Worm (Caenorhabditis elegans) whole organism, L1 larva: ENCODE data around the gene srbc-1.

Source experiments
- F16B12.6 ChIP-seq: fragments of 150-350 bp; optimal IDR thresholded peaks from 2 replicates; lab custom pipeline; 2014; ENCODE audit warnings: missing biosample characterization, missing genetic modification characterization
- aha-1 ChIP-seq: fragments of 150-350 bp; optimal IDR thresholded peaks from 2 replicates; lab custom pipeline; 2014; ENCODE audit warnings: missing biosample characterization, missing genetic modification characterization
- alr-1 ChIP-seq: fragments of 200-800 bp; sonication (Bioruptor generic); optimal IDR thresholded peaks from 2 replicates; lab custom pipeline; 2018; ENCODE audit warnings: borderline replicate concordance, mild to moderate bottlenecking, missing genetic modification characterization, missing compliant biosample characterization
- aly-2 ChIP-seq: fragments of 150-350 bp; optimal IDR thresholded peaks from 2 replicates; lab custom pipeline; 2014; ENCODE audit warnings: missing biosample characterization, missing genetic modification characterization
- ama-1 ChIP-seq: fragments of 150-350 bp; optimal IDR thresholded peaks from 2 replicates; lab custom pipeline; 2014
- elt-3 ChIP-seq, 6 experiments: fragments of 150-350 bp in 1 of 6; sonication (generic microtip); optimal IDR thresholded peaks; 2 replicates each; lab custom pipeline; 2017 to 2018; ENCODE audit warnings: missing biosample characterization in 6 of 6, missing genetic modification characterization in 6 of 6, inconsistent platforms in 1 of 6
- fos-1 ChIP-seq: fragments of 150-350 bp; optimal IDR thresholded peaks from 2 replicates; lab custom pipeline; 2014; ENCODE audit warnings: missing biosample characterization, missing genetic modification characterization
- lin-13 ChIP-seq: fragments of 150-350 bp; optimal IDR thresholded peaks from 2 replicates; lab custom pipeline; 2014; ENCODE audit warnings: missing biosample characterization, missing genetic modification reagents, missing genetic modification characterization
- lin-39 ChIP-seq: fragments of 150-350 bp; optimal IDR thresholded peaks from 2 replicates; lab custom pipeline; 2014; ENCODE audit warnings: missing biosample characterization, missing genetic modification reagents, missing genetic modification characterization
- mdl-1 ChIP-seq, 2 experiments: fragments of 150-350 bp; optimal IDR thresholded peaks; 2 replicates each; lab custom pipeline; 2014 to 2017; ENCODE audit warnings: missing biosample characterization in 2 of 2, missing genetic modification characterization in 2 of 2, inconsistent platforms in 1 of 2
- pqm-1 ChIP-seq: sonication (generic microtip); optimal IDR thresholded peaks from 3 replicates; lab custom pipeline; 2017; ENCODE audit warnings: missing biosample characterization, missing genetic modification characterization
- unc-30 ChIP-seq: sonication (generic microtip); optimal IDR thresholded peaks from 2 replicates; lab custom pipeline; 2017; ENCODE audit warnings: missing biosample characterization, missing genetic modification characterization
- unc-62 ChIP-seq: fragments of 150-350 bp; optimal IDR thresholded peaks from 2 replicates; lab custom pipeline; 2014; ENCODE audit warnings: missing biosample characterization, missing genetic modification reagents, missing genetic modification characterization
- ztf-4 ChIP-seq: fragments of 150-350 bp; optimal IDR thresholded peaks from 2 replicates; lab custom pipeline; 2014; ENCODE audit warnings: missing biosample characterization, missing genetic modification characterization

- no peak for TF ChIP-seq fos-1 (tag; lab: Kevin White, UChicago)
- no peak for TF ChIP-seq lin-39 (tag; lab: Kevin White, UChicago)
- no peak for TF ChIP-seq F16B12.6 (tag; lab: Kevin White, UChicago)
- no peak for TF ChIP-seq pqm-1 (tag; lab: Kevin White, UChicago)
- TF ChIP-seq alr-1: no peak
- no peak for TF ChIP-seq aha-1
- TF ChIP-seq lin-13 (GFP tag; lab: Kevin White, UChicago): no peak
- no peak for TF ChIP-seq unc-62
- TF ChIP-seq ztf-4: no peak
- no peak for TF ChIP-seq aly-2 (tag; lab: Kevin White, UChicago)
- TF ChIP-seq elt-3 (tag; optimal IDR thresholded peaks at IDR 0.05; lab: Kevin White, UChicago): no peak
- no peak for TF ChIP-seq mdl-1 (tag; optimal IDR thresholded peaks at IDR 0.05; lab: Kevin White, UChicago)
- no peak for TF ChIP-seq unc-30
- no peak for TF ChIP-seq ama-1 (lab: Kevin White, UChicago)
These were observed 45.0 kb downstream of the srbc-1 start for ce11 chrV:3256809-3257208.
